Fruit fly (Drosophila melanogaster) whole organism, wandering third instar larva: ENCODE results near the gene CG17221.

Experiments
- Abd-B ChIP-seq: fragments of >200 bp; optimal IDR thresholded peaks from 2 replicates; lab custom pipeline; 2017; ENCODE audit warnings: missing biosample characterization, missing genetic modification characterization
- CG32264 ChIP-seq: fragments of 200-800 bp; sonication (Bioruptor generic); optimal IDR thresholded peaks from 2 replicates; lab custom pipeline; 2016; ENCODE audit warnings: missing biosample characterization, missing genetic modification characterization
- CG9705 ChIP-seq: fragments of 200-800 bp; sonication (Bioruptor generic); optimal IDR thresholded peaks from 2 replicates; lab custom pipeline; 2018; ENCODE audit warnings: missing biosample characterization, mild to moderate bottlenecking, missing genetic modification characterization
- CrebA ChIP-seq: fragments of 200-800 bp; sonication (Bioruptor generic); optimal IDR thresholded peaks from 2 replicates; lab custom pipeline; 2016; ENCODE audit warnings: missing biosample characterization, mild to moderate bottlenecking, missing genetic modification characterization, borderline replicate concordance
- Dfd ChIP-seq: fragments of >200 bp; optimal IDR thresholded peaks from 2 replicates; lab custom pipeline; 2017; ENCODE audit warnings: missing biosample characterization, missing genetic modification characterization
- Dif ChIP-seq: fragments of 200-275, 200-300 bp; sonication (Bioruptor generic); optimal IDR thresholded peaks from 2 replicates; lab custom pipeline; 2018; ENCODE audit warnings: missing biosample characterization, missing genetic modification characterization; ENCODE audit not compliant: partially characterized antibody
- GATAd ChIP-seq: sonication (Bioruptor generic); optimal IDR thresholded peaks from 2 replicates; lab custom pipeline; 2016; ENCODE audit warnings: missing biosample characterization, missing genetic modification characterization
- HLH106 ChIP-seq: fragments of 200-800 bp; optimal IDR thresholded peaks from 3 replicates; lab custom pipeline; 2019; ENCODE audit warnings: missing biosample characterization, mild to moderate bottlenecking, missing genetic modification characterization, moderate library complexity
- Hnf4 ChIP-seq: fragments of 200-800 bp; sonication (Bioruptor generic); optimal IDR thresholded peaks from 2 replicates; lab custom pipeline; 2016; ENCODE audit warnings: missing biosample characterization, mild to moderate bottlenecking, missing genetic modification characterization
- Hr83 ChIP-seq: fragments of 200-300 bp; sonication (Bioruptor generic); optimal IDR thresholded peaks from 2 replicates; lab custom pipeline; 2016; ENCODE audit warnings: missing biosample characterization, mild to moderate bottlenecking, missing genetic modification characterization, moderate library complexity; ENCODE audit not compliant: poor library complexity, severe bottlenecking
- Jra ChIP-seq: sonication (Bioruptor generic); optimal IDR thresholded peaks from 2 replicates; lab custom pipeline; 2016; ENCODE audit warnings: missing biosample characterization, missing genetic modification characterization
- Mio ChIP-seq: sonication (Bioruptor generic); optimal IDR thresholded peaks from 2 replicates; lab custom pipeline; 2016; ENCODE audit warnings: missing biosample characterization, missing genetic modification characterization
- Myc ChIP-seq: fragments of >200 bp; optimal IDR thresholded peaks from 2 replicates; lab custom pipeline; 2017
- N ChIP-seq: fragments of >200 bp; optimal IDR thresholded peaks from 2 replicates; lab custom pipeline; 2018; ENCODE audit warnings: missing biosample characterization, missing external identifiers, missing genetic modification characterization
- OdsH ChIP-seq: fragments of 200-800 bp; sonication (Bioruptor generic); optimal IDR thresholded peaks from 2 replicates; lab custom pipeline; 2016; ENCODE audit warnings: missing biosample characterization, mild to moderate bottlenecking, missing genetic modification characterization
- Rel ChIP-seq, 2 experiments: fragments of 200-800 bp; sonication (Bioruptor generic) in 1 of 2; optimal IDR thresholded peaks; 2 replicates in 1 of 2; 3 replicates in 1 of 2; lab custom pipeline; 2016 to 2019; ENCODE audit warnings: mild to moderate bottlenecking in 2 of 2, missing biosample characterization in 2 of 2, missing genetic modification characterization in 2 of 2, moderate library complexity in 1 of 2
- Sp1 ChIP-seq: fragments of 200-800 bp; sonication (Bioruptor generic); optimal IDR thresholded peaks from 3 replicates; lab custom pipeline; 2019; ENCODE audit warnings: missing biosample characterization, mild to moderate bottlenecking, missing genetic modification characterization, moderate library complexity
- Vsx2 ChIP-seq: fragments of 200-300, 225-300 bp; sonication (Bioruptor generic); optimal IDR thresholded peaks from 2 replicates; lab custom pipeline; 2018; ENCODE audit warnings: missing biosample characterization, missing genetic modification characterization; ENCODE audit not compliant: partially characterized antibody
- br ChIP-seq: fragments of 200-800 bp; sonication (Bioruptor generic); optimal IDR thresholded peaks from 2 replicates; lab custom pipeline; 2016; ENCODE audit warnings: missing biosample characterization, missing genetic modification characterization
- brk ChIP-seq: fragments of 200-800 bp; sonication (Bioruptor generic); optimal IDR thresholded peaks from 2 replicates; lab custom pipeline; 2016; ENCODE audit warnings: missing biosample characterization, mild to moderate bottlenecking, missing genetic modification characterization
- dl ChIP-seq, 2 experiments: fragments of 175-275, 200-275 bp in 1 of 2; fragments of 200-275 bp in 1 of 2; sonication (Bioruptor generic); optimal IDR thresholded peaks; lab custom pipeline; 2018; ENCODE audit warnings: mild to moderate bottlenecking in 2 of 2, missing biosample characterization in 2 of 2, missing genetic modification characterization in 2 of 2, moderate library complexity in 2 of 2; ENCODE audit not compliant: partially characterized antibody in 2 of 2, insufficient read depth in 1 of 2
- dsf ChIP-seq: sonication (Bioruptor generic); optimal IDR thresholded peaks from 2 replicates; lab custom pipeline; 2016; ENCODE audit warnings: missing biosample characterization, missing genetic modification characterization, borderline replicate concordance
- ey ChIP-seq: fragments of 200-800 bp; sonication (Bioruptor generic); optimal IDR thresholded peaks from 2 replicates; lab custom pipeline; 2016; ENCODE audit warnings: missing biosample characterization, missing genetic modification characterization
- foxo ChIP-seq, 2 experiments: fragments of 200-800 bp; sonication (Bioruptor generic); optimal IDR thresholded peaks; 2 replicates in 1 of 2; 3 replicates in 1 of 2; lab custom pipeline; 2016 to 2017; ENCODE audit warnings: missing biosample characterization in 2 of 2, missing genetic modification characterization in 2 of 2
- fru ChIP-seq: fragments of 200-800 bp; sonication (Bioruptor generic); optimal IDR thresholded peaks from 3 replicates; lab custom pipeline; 2016; ENCODE audit warnings: missing biosample characterization, mild to moderate bottlenecking, missing genetic modification characterization
- h ChIP-seq: fragments of 200-800 bp; sonication (Bioruptor generic); optimal IDR thresholded peaks from 3 replicates; lab custom pipeline; 2016; ENCODE audit warnings: missing biosample characterization, mild to moderate bottlenecking, missing genetic modification characterization
- jim ChIP-seq: fragments of 175-275, 200-325 bp; sonication (Bioruptor generic); optimal IDR thresholded peaks from 2 replicates; lab custom pipeline; 2016; ENCODE audit warnings: missing biosample characterization, mild to moderate bottlenecking, missing genetic modification characterization
- lola ChIP-seq: fragments of >200 bp; optimal IDR thresholded peaks from 2 replicates; lab custom pipeline; 2017; ENCODE audit warnings: missing biosample characterization, missing genetic modification characterization
- pan ChIP-seq: fragments of >200 bp; optimal IDR thresholded peaks from 2 replicates; lab custom pipeline; 2017
- psq ChIP-seq: fragments of 200-800 bp; sonication (Bioruptor generic); optimal IDR thresholded peaks from 3 replicates; lab custom pipeline; 2017; ENCODE audit warnings: missing biosample characterization, mild to moderate bottlenecking, missing genetic modification characterization, moderate library complexity
- rgr ChIP-seq: fragments of 200-800 bp; sonication (Bioruptor generic); optimal IDR thresholded peaks from 3 replicates; lab custom pipeline; 2016; ENCODE audit warnings: missing biosample characterization, mild to moderate bottlenecking, missing genetic modification characterization
- sage ChIP-seq: fragments of 200-800 bp; sonication (Bioruptor generic); optimal IDR thresholded peaks from 2 replicates; lab custom pipeline; 2016; ENCODE audit warnings: missing biosample characterization, mild to moderate bottlenecking, missing genetic modification characterization
- sv ChIP-seq: fragments of 200-800 bp; sonication (Bioruptor generic); optimal IDR thresholded peaks from 3 replicates; lab custom pipeline; 2016; ENCODE audit warnings: missing biosample characterization, missing genetic modification characterization
- tai ChIP-seq: sonication (Bioruptor generic); optimal IDR thresholded peaks from 2 replicates; lab custom pipeline; 2016; ENCODE audit warnings: missing biosample characterization, missing genetic modification characterization
- usp ChIP-seq: fragments of >200 bp; optimal IDR thresholded peaks from 2 replicates; lab custom pipeline; 2017; ENCODE audit warnings: missing biosample characterization, missing genetic modification characterization
- woc ChIP-seq: sonication (Bioruptor generic); optimal IDR thresholded peaks from 2 replicates; lab custom pipeline; 2016; ENCODE audit warnings: missing biosample characterization, mild to moderate bottlenecking, missing genetic modification characterization

Gene CG17221

dm6 chr2L:3057951-3058771 lies 18.4 kb downstream of the CG17221 start:
- no peak for TF ChIP-seq Hnf4 (GFP tag; lab: Kevin White, UChicago)
- peak; percentile 93 for TF ChIP-seq h
- TF ChIP-seq usp (GFP tag; lab: Kevin White, UChicago) = no peak
- TF ChIP-seq CrebA (GFP tag; lab: Kevin White, UChicago) = no peak
- no peak for TF ChIP-seq Rel (GFP tag; optimal IDR thresholded peaks at IDR 0.05; lab: Kevin White, UChicago)
- TF ChIP-seq Rel (tag; optimal IDR thresholded peaks at IDR 0.05; lab: Kevin White, UChicago) = peak; percentile 70
- peak; percentile 14 for TF ChIP-seq OdsH (GFP tag; lab: Kevin White, UChicago)
- TF ChIP-seq CG32264 (GFP tag; lab: Kevin White, UChicago) = no peak
- TF ChIP-seq GATAd (GFP tag; lab: Kevin White, UChicago) = no peak
- TF ChIP-seq Abd-B (GFP tag; lab: Kevin White, UChicago) = no peak
- no peak for TF ChIP-seq Myc (lab: Kevin White, UChicago)
- no peak for TF ChIP-seq psq (GFP tag; lab: Kevin White, UChicago)
- no peak for TF ChIP-seq Jra (GFP tag; lab: Kevin White, UChicago)
- TF ChIP-seq fru (GFP tag; lab: Kevin White, UChicago) = peak; percentile 22
- peak; percentile 52 for TF ChIP-seq Hr83 (GFP tag; lab: Kevin White, UChicago)
- TF ChIP-seq Sp1 (GFP tag; lab: Kevin White, UChicago) = no peak
- no peak for TF ChIP-seq HLH106 (tag; lab: Kevin White, UChicago)
- TF ChIP-seq pan (lab: Kevin White, UChicago) = no peak
- TF ChIP-seq ey (GFP tag; lab: Kevin White, UChicago) = no peak
- TF ChIP-seq dl (GFP tag; optimal IDR thresholded peaks at IDR 0.05; lab: Kevin White, UChicago; ENCODE audit: insufficient read depth in 1 of 2, partially characterized antibody in 2 of 2) = no peak
- no peak for TF ChIP-seq jim (GFP tag; lab: Kevin White, UChicago)
- no peak for TF ChIP-seq lola (GFP tag; lab: Kevin White, UChicago)
- TF ChIP-seq tai (GFP tag; lab: Kevin White, UChicago) = no peak
- no peak for TF ChIP-seq Dfd (GFP tag; lab: Kevin White, UChicago)
- no peak for TF ChIP-seq sage (GFP tag; lab: Kevin White, UChicago)
- no peak for TF ChIP-seq Vsx2
- TF ChIP-seq Mio = no peak
- TF ChIP-seq Dif (GFP tag; lab: Kevin White, UChicago) = no peak
- peak; percentile 11 for TF ChIP-seq rgr
- no peak for TF ChIP-seq N (GFP tag; lab: Kevin White, UChicago)

dm6 chr2L:3058772-3059623 lies 19.2 kb downstream of the CG17221 start:
- TF ChIP-seq usp (GFP tag; lab: Kevin White, UChicago) (no peak), CG32264 (GFP tag; lab: Kevin White, UChicago) (no peak), Dfd (GFP tag; lab: Kevin White, UChicago) (no peak), OdsH (GFP tag; lab: Kevin White, UChicago) (peak; percentile 21), Dif (GFP tag; lab: Kevin White, UChicago) (no peak), fru (GFP tag; lab: Kevin White, UChicago) (no peak), N (GFP tag; lab: Kevin White, UChicago) (no peak), brk (GFP tag; lab: Kevin White, UChicago) (no peak), CG9705 (GFP tag; lab: Kevin White, UChicago) (no peak), Myc (lab: Kevin White, UChicago) (no peak), sv (GFP tag; lab: Kevin White, UChicago) (no peak), rgr (peak; percentile 18), br (GFP tag; lab: Kevin White, UChicago) (peak; percentile 19), jim (GFP tag; lab: Kevin White, UChicago) (no peak), pan (lab: Kevin White, UChicago) (no peak), Vsx2 (no peak), Mio (no peak), HLH106 (tag; lab: Kevin White, UChicago) (peak; percentile 4), h (peak; percentile 38), dsf (no peak), Sp1 (GFP tag; lab: Kevin White, UChicago) (no peak), ey (GFP tag; lab: Kevin White, UChicago) (peak; percentile 38), tai (GFP tag; lab: Kevin White, UChicago) (no peak), psq (GFP tag; lab: Kevin White, UChicago) (peak; percentile 11), lola (GFP tag; lab: Kevin White, UChicago) (no peak), Abd-B (GFP tag; lab: Kevin White, UChicago) (no peak), woc (GFP tag; lab: Kevin White, UChicago) (peak; percentile 10), GATAd (GFP tag; lab: Kevin White, UChicago) (no peak), Hnf4 (GFP tag; lab: Kevin White, UChicago) (no peak), foxo (GFP tag; optimal IDR thresholded peaks at IDR 0.05; lab: Kevin White, UChicago) (peak in 1 of 2 experiments; percentile 51), Jra (GFP tag; lab: Kevin White, UChicago) (no peak)
